Fruit fly (Drosophila melanogaster) whole organism, pupa: Measurements from ENCODE around the gene CG13044.

Experiments
- CG10348 ChIP-seq: fragments of 200-800 bp; sonication (Bioruptor generic); IDR thresholded peaks from 2 replicates; pipeline ENCODE4 v1.3.6; 2022; ENCODE audit warnings: missing biosample characterization, missing genetic modification characterization
- CG12605 ChIP-seq: fragments of 200-800 bp; sonication (Bioruptor generic); IDR thresholded peaks from 2 replicates; pipeline ENCODE4 v1.3.6; 2022; ENCODE audit warnings: missing biosample characterization, missing genetic modification characterization
- CG13204 ChIP-seq: fragments of 200-800 bp; sonication (Bioruptor generic); optimal IDR thresholded peaks from 2 replicates; lab custom pipeline; 2018; ENCODE audit warnings: missing biosample characterization, mild to moderate bottlenecking, missing genetic modification characterization, moderate library complexity
- CG14655 ChIP-seq: fragments of 200-800 bp; sonication (Bioruptor generic); optimal IDR thresholded peaks from 3 replicates; lab custom pipeline; 2017; ENCODE audit warnings: mild to moderate bottlenecking, missing biosample characterization, missing genetic modification reagents, missing genetic modification characterization
- CG15710 ChIP-seq: fragments of 200-800 bp; sonication (Bioruptor generic); optimal IDR thresholded peaks from 2 replicates; lab custom pipeline; 2018; ENCODE audit warnings: missing biosample characterization, mild to moderate bottlenecking, missing genetic modification characterization, moderate library complexity
- CG17806 ChIP-seq: fragments of 200-800 bp; sonication (Bioruptor generic); optimal IDR thresholded peaks from 2 replicates; lab custom pipeline; 2018; ENCODE audit warnings: missing biosample characterization, mild to moderate bottlenecking, missing genetic modification characterization, moderate library complexity
- CG32121 ChIP-seq: fragments of 200-800 bp; sonication (Bioruptor generic); IDR thresholded peaks from 2 replicates; pipeline ENCODE4 v1.3.6; 2022; ENCODE audit warnings: missing biosample characterization, missing genetic modification characterization
- CG34367 ChIP-seq: fragments of 200-800 bp; sonication (Bioruptor generic); optimal IDR thresholded peaks from 2 replicates; lab custom pipeline; 2018; ENCODE audit warnings: missing biosample characterization, mild to moderate bottlenecking, missing genetic modification characterization
- CG4496 ChIP-seq: fragments of 200-800 bp; sonication (Bioruptor generic); IDR thresholded peaks from 3 replicates; pipeline ENCODE4 v1.3.6; 2022; ENCODE audit warnings: missing biosample characterization, missing genetic modification characterization
- CG8159 ChIP-seq: fragments of 200-800 bp; sonication (Bioruptor generic); optimal IDR thresholded peaks from 3 replicates; lab custom pipeline; 2018; ENCODE audit warnings: missing biosample characterization, mild to moderate bottlenecking, missing genetic modification characterization, moderate library complexity
- CG8301 ChIP-seq: fragments of 200-800 bp; sonication (Bioruptor generic); optimal IDR thresholded peaks from 2 replicates; lab custom pipeline; 2018; ENCODE audit warnings: missing biosample characterization, mild to moderate bottlenecking, missing genetic modification characterization
- CG9948 ChIP-seq: fragments of 200-800 bp; sonication (Bioruptor generic); optimal IDR thresholded peaks from 2 replicates; lab custom pipeline; 2018; ENCODE audit warnings: missing biosample characterization, mild to moderate bottlenecking, missing genetic modification characterization, moderate library complexity
- D1 ChIP-seq: fragments of 200-800 bp; sonication (Bioruptor generic); optimal IDR thresholded peaks from 2 replicates; lab custom pipeline; 2018; ENCODE audit warnings: missing biosample characterization, mild to moderate bottlenecking, missing genetic modification characterization, moderate library complexity
- EcR ChIP-seq: fragments of 200-800 bp; sonication (Bioruptor generic); optimal IDR thresholded peaks from 3 replicates; lab custom pipeline; 2019; ENCODE audit warnings: missing biosample characterization, missing genetic modification characterization, mild to moderate bottlenecking, moderate library complexity, missing genetic modification reagents
- Ets98B ChIP-seq: fragments of 200-800 bp; sonication (Bioruptor generic); IDR thresholded peaks from 2 replicates; pipeline ENCODE4 v1.3.6; 2022; ENCODE audit warnings: missing biosample characterization, missing genetic modification characterization
- Pif1A ChIP-seq: fragments of 200-800 bp; sonication (Bioruptor generic); optimal IDR thresholded peaks from 3 replicates; lab custom pipeline; 2016; ENCODE audit warnings: missing biosample characterization, missing genetic modification characterization
- Pif1B ChIP-seq: fragments of 200-800 bp; sonication (Bioruptor generic); optimal IDR thresholded peaks from 3 replicates; lab custom pipeline; 2016; ENCODE audit warnings: missing biosample characterization, missing genetic modification characterization
- Snoo ChIP-seq: fragments of 200-800 bp; sonication (Bioruptor generic); optimal IDR thresholded peaks from 3 replicates; lab custom pipeline; 2017; ENCODE audit warnings: missing biosample characterization, mild to moderate bottlenecking, missing genetic modification characterization, inconsistent platforms
- fd96Ca ChIP-seq: fragments of 200-800 bp; sonication (Bioruptor generic); IDR thresholded peaks from 3 replicates; pipeline ENCODE4 v1.3.6; 2022; ENCODE audit warnings: missing biosample characterization, missing genetic modification characterization
- gl ChIP-seq: fragments of 200-800 bp; sonication (Bioruptor generic); optimal IDR thresholded peaks from 2 replicates; lab custom pipeline; 2018; ENCODE audit warnings: missing biosample characterization, mild to moderate bottlenecking, missing genetic modification characterization
- rn ChIP-seq: fragments of 200-800 bp; sonication (Bioruptor generic); IDR thresholded peaks from 2 replicates; pipeline ENCODE4 v1.3.6; 2022; ENCODE audit warnings: missing biosample characterization, missing genetic modification characterization

Gene CG13044

dm6 chr3L:16288322-16288721 is 14.7 kb downstream of the CG13044 start, which contains the start of gene CG13046:
Gene CG13046 (minus strand): TSS chr3L:16288422.
- TF ChIP-seq fd96Ca (GFP tag; lab: Robert Waterston, UW) (no peak), CG14655 (GFP tag; lab: Kevin White, UChicago) (no peak), CG13204 (no peak), CG8301 (no peak), CG8159 (no peak), CG15710 (tag; lab: Kevin White, UChicago) (no peak), CG4496 (no peak), Ets98B (GFP tag; lab: Robert Waterston, UW) (no peak), EcR (GFP tag; lab: Kevin White, UChicago) (no peak), Pif1B (GFP tag; lab: Kevin White, UChicago) (no peak), CG17806 (tag; lab: Kevin White, UChicago) (no peak), D1 (no peak), CG34367 (no peak)

- TF ChIP-seq CG8301 (no peak), CG8159 (peak; percentile 89), Pif1B (GFP tag; lab: Kevin White, UChicago) (peak; percentile 56), CG12605 (no peak), D1 (peak; percentile 62), CG32121 (GFP tag; lab: Robert Waterston, UW) (no peak), CG34367 (peak; percentile 67), CG14655 (GFP tag; lab: Kevin White, UChicago) (peak; percentile 27), Snoo (tag; lab: Kevin White, UChicago) (peak; percentile 7), CG13204 (peak; percentile 33), CG9948 (tag; lab: Kevin White, UChicago) (peak; percentile 70), gl (tag; lab: Kevin White, UChicago) (peak; percentile 53), Pif1A (peak; percentile 65), CG17806 (tag; lab: Kevin White, UChicago) (peak; percentile 76), CG4496 (no peak), Ets98B (GFP tag; lab: Robert Waterston, UW) (no peak), CG15710 (tag; lab: Kevin White, UChicago) (peak; percentile 86), EcR (GFP tag; lab: Kevin White, UChicago) (peak; percentile 87), fd96Ca (GFP tag; lab: Robert Waterston, UW) (no peak), CG10348 (GFP tag; lab: Robert Waterston, UW) (no peak), rn (GFP tag; lab: Robert Waterston, UW) (no peak)
These were observed 16.7 kb downstream of the CG13044 start for dm6 chr3L:16286258-16286657.

dm6 chr3L:16285346-16285911 is 17.5 kb downstream of the CG13044 start, which contains the start of gene CG13047:
Gene CG13047 (minus strand): TSS chr3L:16285396.
- 0 out of 3 replicates have a peak, but pooled peaks have one; percentile 17 for TF ChIP-seq CG4496
- TF ChIP-seq EcR (GFP tag; lab: Kevin White, UChicago): no peak
- peak; percentile 1 for TF ChIP-seq CG34367
- no peak for TF ChIP-seq Pif1B (GFP tag; lab: Kevin White, UChicago)
- TF ChIP-seq CG14655 (GFP tag; lab: Kevin White, UChicago): peak; percentile 17
- TF ChIP-seq gl (tag; lab: Kevin White, UChicago): no peak
- no peak for TF ChIP-seq CG10348 (GFP tag; lab: Robert Waterston, UW)
- TF ChIP-seq CG8301: no peak
- TF ChIP-seq Ets98B (GFP tag; lab: Robert Waterston, UW): no peak
- TF ChIP-seq CG15710 (tag; lab: Kevin White, UChicago): peak; percentile 29
- TF ChIP-seq Pif1A: no peak
- TF ChIP-seq CG9948 (tag; lab: Kevin White, UChicago): peak; percentile 52
- TF ChIP-seq rn (GFP tag; lab: Robert Waterston, UW): no peak
- TF ChIP-seq D1: no peak
- no peak for TF ChIP-seq fd96Ca (GFP tag; lab: Robert Waterston, UW)
- TF ChIP-seq CG32121 (GFP tag; lab: Robert Waterston, UW): no peak
- no peak for TF ChIP-seq CG13204
- no peak for TF ChIP-seq Snoo (tag; lab: Kevin White, UChicago)
- TF ChIP-seq CG12605: no peak
- peak; percentile 55 for TF ChIP-seq CG8159
- TF ChIP-seq CG17806 (tag; lab: Kevin White, UChicago): peak; percentile 33

dm6 chr3L:16283821-16284220 is 19.2 kb downstream of the CG13044 start, which contains the start of gene CG13048:
Gene CG13048 (minus strand): TSS chr3L:16283921.
- TF ChIP-seq CG13204 (no peak), CG10348 (GFP tag; lab: Robert Waterston, UW) (0 out of 2 replicates have a peak, but pooled peaks have one; percentile 16)

dm6 chr3L:16281880-16282556 is 21.0 kb downstream of the CG13044 start, which contains the start of gene CG13049:
Gene CG13049 (minus strand): TSS chr3L:16281930.
- TF ChIP-seq gl (tag; lab: Kevin White, UChicago): no peak
- no peak for TF ChIP-seq CG8159
- TF ChIP-seq CG4496: no peak
- no peak for TF ChIP-seq rn (GFP tag; lab: Robert Waterston, UW)
- no peak for TF ChIP-seq D1
- TF ChIP-seq CG8301: no peak
- no peak for TF ChIP-seq CG15710 (tag; lab: Kevin White, UChicago)
- no peak for TF ChIP-seq CG34367
- no peak for TF ChIP-seq CG12605
- no peak for TF ChIP-seq CG17806 (tag; lab: Kevin White, UChicago)
- TF ChIP-seq Ets98B (GFP tag; lab: Robert Waterston, UW): no peak
- TF ChIP-seq Pif1B (GFP tag; lab: Kevin White, UChicago): no peak
- no peak for TF ChIP-seq CG32121 (GFP tag; lab: Robert Waterston, UW)
- TF ChIP-seq Snoo (tag; lab: Kevin White, UChicago): no peak
- TF ChIP-seq CG14655 (GFP tag; lab: Kevin White, UChicago): no peak
- TF ChIP-seq CG9948 (tag; lab: Kevin White, UChicago): no peak
- no peak for TF ChIP-seq CG10348 (GFP tag; lab: Robert Waterston, UW)
